Fruit fly (Drosophila melanogaster) whole organism, embryonic: Measurements from ENCODE around the gene ppk30.

Experiments
- Aef1 ChIP-seq: fragments of 200-800 bp; sonication (Bioruptor generic); IDR thresholded peaks from 3 replicates; pipeline ENCODE4 v1.3.6; 2022; ENCODE audit warnings: missing biosample characterization, missing genetic modification characterization
- CG10565 ChIP-seq: fragments of 200-800 bp; sonication (Bioruptor generic); optimal IDR thresholded peaks from 3 replicates; lab custom pipeline; 2016; ENCODE audit warnings: missing biosample characterization, mild to moderate bottlenecking, missing genetic modification characterization
- CG10959 ChIP-seq: fragments of 200-800 bp; sonication (Bioruptor generic); IDR thresholded peaks from 2 replicates; pipeline ENCODE4 v1.3.6; 2022; ENCODE audit warnings: missing biosample characterization, missing genetic modification characterization
- CG11504 ChIP-seq: fragments of 200-800 bp; sonication (Bioruptor generic); optimal IDR thresholded peaks from 3 replicates; lab custom pipeline; 2019; ENCODE audit warnings: missing biosample characterization, mild to moderate bottlenecking, missing genetic modification characterization, moderate library complexity
- CG12299 ChIP-seq: fragments of 200-800 bp; sonication (Bioruptor generic); optimal IDR thresholded peaks from 2 replicates; lab custom pipeline; 2018; ENCODE audit warnings: missing biosample characterization, mild to moderate bottlenecking, missing genetic modification characterization
- CG14014 ChIP-seq: fragments of 200-800 bp; sonication (Bioruptor generic); IDR thresholded peaks from 2 replicates; pipeline ENCODE4 v1.3.6; 2022; ENCODE audit warnings: missing biosample characterization, missing genetic modification characterization
- CG14441 ChIP-seq: fragments of 200-800 bp; sonication (Bioruptor generic); IDR thresholded peaks from 2 replicates; pipeline ENCODE4 v1.3.6; 2022; ENCODE audit warnings: missing biosample characterization, missing genetic modification characterization
- CG15601 ChIP-seq: fragments of 200-800 bp; sonication (Bioruptor generic); optimal IDR thresholded peaks from 3 replicates; lab custom pipeline; 2019; ENCODE audit warnings: missing biosample characterization, mild to moderate bottlenecking, missing genetic modification characterization, moderate library complexity
- CG16815 ChIP-seq: fragments of 200-800 bp; sonication (Bioruptor generic); optimal IDR thresholded peaks from 3 replicates; lab custom pipeline; 2017; ENCODE audit warnings: missing biosample characterization, mild to moderate bottlenecking, missing genetic modification characterization
- CG16863 ChIP-seq: fragments of 200-800 bp; sonication (Bioruptor generic); optimal IDR thresholded peaks from 3 replicates; lab custom pipeline; 2016; ENCODE audit warnings: missing biosample characterization, missing genetic modification characterization
- CG17829 ChIP-seq: fragments of 200-800 bp; optimal IDR thresholded peaks from 2 replicates; lab custom pipeline; 2019; ENCODE audit warnings: missing biosample characterization, mild to moderate bottlenecking, missing genetic modification characterization, moderate library complexity
- CG2199 ChIP-seq: fragments of 200-800 bp; sonication (Bioruptor generic); IDR thresholded peaks from 3 replicates; pipeline ENCODE4 v1.3.6; 2022; ENCODE audit warnings: missing biosample characterization, missing genetic modification characterization
- CG2678 ChIP-seq: fragments of 200-800 bp; sonication (Bioruptor generic); optimal IDR thresholded peaks from 3 replicates; lab custom pipeline; 2019; ENCODE audit warnings: missing biosample characterization, mild to moderate bottlenecking, missing genetic modification characterization, moderate library complexity
- CG33213 ChIP-seq: fragments of 200-800 bp; sonication (Bioruptor generic); optimal IDR thresholded peaks from 3 replicates; lab custom pipeline; 2016; ENCODE audit warnings: missing biosample characterization, missing genetic modification characterization
- CG4328 ChIP-seq: fragments of 200-800 bp; sonication (Bioruptor generic); optimal IDR thresholded peaks from 3 replicates; lab custom pipeline; 2017; ENCODE audit warnings: missing biosample characterization, missing genetic modification reagents, missing genetic modification characterization
- CG4820 ChIP-seq: fragments of 200-800 bp; sonication (Bioruptor generic); optimal IDR thresholded peaks from 3 replicates; lab custom pipeline; 2016; ENCODE audit warnings: missing biosample characterization, missing genetic modification characterization
- CG6654 ChIP-seq: fragments of 200-800 bp; sonication (Bioruptor generic); optimal IDR thresholded peaks from 2 replicates; lab custom pipeline; 2017; ENCODE audit warnings: missing biosample characterization, mild to moderate bottlenecking, missing genetic modification characterization
- CG6813 ChIP-seq: fragments of 200-800 bp; sonication (Bioruptor generic); optimal IDR thresholded peaks from 2 replicates; lab custom pipeline; 2017; ENCODE audit warnings: missing biosample characterization, missing genetic modification characterization, mild to moderate bottlenecking, moderate library complexity, missing genetic modification reagents
- CG8388 ChIP-seq: fragments of 200-800 bp; sonication (Bioruptor generic); optimal IDR thresholded peaks from 2 replicates; lab custom pipeline; 2019; ENCODE audit warnings: missing biosample characterization, mild to moderate bottlenecking, missing genetic modification characterization, moderate library complexity
- CG9727 ChIP-seq: fragments of 200-800 bp; sonication (Bioruptor generic); optimal IDR thresholded peaks from 3 replicates; lab custom pipeline; 2017; ENCODE audit warnings: missing biosample characterization, mild to moderate bottlenecking, missing genetic modification characterization
- D ChIP-seq, 2 experiments: fragments of 200-800 bp in 1 of 2; fragments of >200 bp in 1 of 2; sonication (Bioruptor generic) in 1 of 2; optimal IDR thresholded peaks; 2 replicates in 1 of 2; 3 replicates in 1 of 2; lab custom pipeline; 2017; ENCODE audit warnings: mild to moderate bottlenecking in 1 of 2, missing biosample characterization in 1 of 2, missing genetic modification characterization in 1 of 2, missing genetic modification reagents in 1 of 2
- Drgx ChIP-seq: fragments of 200-800 bp; sonication (Bioruptor generic); IDR thresholded peaks from 2 replicates; pipeline ENCODE4 v1.3.6; 2022; ENCODE audit warnings: missing biosample characterization, missing genetic modification characterization
- E2f1 ChIP-seq: fragments of 200-800 bp; sonication (Bioruptor generic); IDR thresholded peaks from 2 replicates; pipeline ENCODE4 v1.3.6; 2022; ENCODE audit warnings: missing biosample characterization, missing genetic modification characterization
- Eip74EF ChIP-seq, 2 experiments: fragments of 200-800 bp in 1 of 2; fragments of >200 bp in 1 of 2; sonication (Bioruptor generic) in 1 of 2; optimal IDR thresholded peaks; 2 replicates each; lab custom pipeline; 2017 to 2019; ENCODE audit warnings: missing biosample characterization in 2 of 2, missing genetic modification characterization in 2 of 2, mild to moderate bottlenecking in 1 of 2, moderate library complexity in 1 of 2
- Hr39 ChIP-seq: fragments of >200 bp; optimal IDR thresholded peaks from 2 replicates; lab custom pipeline; 2017
- Mes4 ChIP-seq: fragments of 200-800 bp; sonication (Bioruptor generic); optimal IDR thresholded peaks from 2 replicates; lab custom pipeline; 2016; ENCODE audit warnings: missing biosample characterization, missing genetic modification characterization
- NK7.1 ChIP-seq: fragments of 200-800 bp; sonication (Bioruptor generic); optimal IDR thresholded peaks from 3 replicates; lab custom pipeline; 2016; ENCODE audit warnings: missing biosample characterization, missing genetic modification characterization
- Scr ChIP-seq: fragments of 200-800 bp; sonication (Bioruptor generic); IDR thresholded peaks from 2 replicates; pipeline ENCODE4 v1.3.6; 2022; ENCODE audit warnings: missing biosample characterization, missing genetic modification characterization; ENCODE audit not compliant: partially characterized antibody
- Xbp1 ChIP-seq: fragments of 200-800 bp; sonication (Bioruptor generic); optimal IDR thresholded peaks from 3 replicates; lab custom pipeline; 2016; ENCODE audit warnings: missing biosample characterization, mild to moderate bottlenecking, missing genetic modification characterization
- ato ChIP-seq: fragments of 200-800 bp; sonication (Bioruptor generic); IDR thresholded peaks from 2 replicates; pipeline ENCODE4 v1.3.6; 2022; ENCODE audit warnings: missing biosample characterization, missing genetic modification characterization; ENCODE audit not compliant: partially characterized antibody
- chif ChIP-seq, 2 experiments: fragments of 200-800 bp; sonication (Bioruptor generic); optimal IDR thresholded peaks; 3 replicates each; lab custom pipeline; 2016; ENCODE audit warnings: missing biosample characterization in 2 of 2, missing genetic modification characterization in 2 of 2
- corto ChIP-seq: fragments of 200-800 bp; sonication (Bioruptor generic); optimal IDR thresholded peaks from 2 replicates; lab custom pipeline; 2016; ENCODE audit warnings: missing biosample characterization, mild to moderate bottlenecking, missing genetic modification characterization, moderate library complexity
- dm ChIP-seq: fragments of 200-800 bp; sonication (Bioruptor generic); optimal IDR thresholded peaks from 3 replicates; lab custom pipeline; 2016; ENCODE audit warnings: missing biosample characterization, missing genetic modification characterization
- ems ChIP-seq: fragments of 200-800 bp; sonication (Bioruptor generic); optimal IDR thresholded peaks from 3 replicates; lab custom pipeline; 2016; ENCODE audit warnings: missing biosample characterization, missing genetic modification characterization
- gcm ChIP-seq: fragments of 200-800 bp; sonication (Bioruptor generic); optimal IDR thresholded peaks from 2 replicates; lab custom pipeline; 2019; ENCODE audit warnings: missing biosample characterization, mild to moderate bottlenecking, missing genetic modification characterization, moderate library complexity
- grau ChIP-seq: fragments of 200-800 bp; optimal IDR thresholded peaks from 3 replicates; lab custom pipeline; 2019; ENCODE audit warnings: missing biosample characterization, mild to moderate bottlenecking, missing genetic modification characterization, moderate library complexity
- jumu ChIP-seq: fragments of 200-800 bp; sonication (Bioruptor generic); optimal IDR thresholded peaks from 3 replicates; lab custom pipeline; 2016; ENCODE audit warnings: missing biosample characterization, missing genetic modification characterization
- klu ChIP-seq: fragments of 200-800 bp; sonication (Bioruptor generic); IDR thresholded peaks from 2 replicates; pipeline ENCODE4 v1.3.6; 2022; ENCODE audit warnings: missing biosample characterization, missing genetic modification characterization
- psq ChIP-seq: fragments of 200-800 bp; sonication (Bioruptor generic); optimal IDR thresholded peaks from 2 replicates; lab custom pipeline; 2017; ENCODE audit warnings: missing biosample characterization, missing genetic modification characterization
- scrt ChIP-seq: fragments of 200-800 bp; sonication (Bioruptor generic); optimal IDR thresholded peaks from 2 replicates; lab custom pipeline; 2018; ENCODE audit warnings: missing biosample characterization, mild to moderate bottlenecking, missing genetic modification characterization, moderate library complexity
- sens-2 ChIP-seq: fragments of 200-800 bp; sonication (Bioruptor generic); IDR thresholded peaks from 2 replicates; pipeline ENCODE4 v1.3.6; 2022; ENCODE audit warnings: missing biosample characterization, missing genetic modification characterization
- sqz ChIP-seq: fragments of 200-800 bp; sonication (Bioruptor generic); optimal IDR thresholded peaks from 3 replicates; lab custom pipeline; 2018; ENCODE audit warnings: missing biosample characterization, mild to moderate bottlenecking, missing genetic modification characterization
- tap ChIP-seq: fragments of 200-800 bp; optimal IDR thresholded peaks from 3 replicates; lab custom pipeline; 2019; ENCODE audit warnings: missing biosample characterization, mild to moderate bottlenecking, missing genetic modification characterization, moderate library complexity
- tio ChIP-seq: fragments of 200-800 bp; sonication (Bioruptor generic); optimal IDR thresholded peaks from 2 replicates; lab custom pipeline; 2017; ENCODE audit warnings: missing biosample characterization, missing genetic modification characterization, inconsistent platforms
- tll ChIP-seq, 2 experiments: fragments of 200-800 bp in 1 of 2; fragments of >200 bp in 1 of 2; sonication (Bioruptor generic) in 1 of 2; optimal IDR thresholded peaks; 2 replicates each; lab custom pipeline; 2017 to 2019; ENCODE audit warnings: missing biosample characterization in 2 of 2, missing genetic modification characterization in 2 of 2, mild to moderate bottlenecking in 1 of 2, moderate library complexity in 1 of 2
- trh ChIP-seq: fragments of 200-800 bp; sonication (Bioruptor generic); optimal IDR thresholded peaks from 2 replicates; lab custom pipeline; 2016; ENCODE audit warnings: missing biosample characterization, missing genetic modification characterization
- usp ChIP-seq: fragments of >200 bp; optimal IDR thresholded peaks from 2 replicates; lab custom pipeline; 2017; ENCODE audit warnings: missing biosample characterization, missing genetic modification characterization
- z ChIP-seq: fragments of 200-800 bp; sonication (Bioruptor generic); IDR thresholded peaks from 3 replicates; pipeline ENCODE4 v1.3.6; 2022; ENCODE audit warnings: missing biosample characterization, missing genetic modification characterization
- zen2 ChIP-seq: fragments of 200-800 bp; sonication (Bioruptor generic); IDR thresholded peaks from 3 replicates; pipeline ENCODE4 v1.3.6; 2022; ENCODE audit warnings: missing biosample characterization, missing genetic modification characterization; ENCODE audit not compliant: partially characterized antibody
- zfh2 ChIP-seq: fragments of 200-800 bp; sonication (Bioruptor generic); optimal IDR thresholded peaks from 2 replicates; lab custom pipeline; 2016; ENCODE audit warnings: missing biosample characterization, missing genetic modification characterization

ppk30 gene

DNA sequence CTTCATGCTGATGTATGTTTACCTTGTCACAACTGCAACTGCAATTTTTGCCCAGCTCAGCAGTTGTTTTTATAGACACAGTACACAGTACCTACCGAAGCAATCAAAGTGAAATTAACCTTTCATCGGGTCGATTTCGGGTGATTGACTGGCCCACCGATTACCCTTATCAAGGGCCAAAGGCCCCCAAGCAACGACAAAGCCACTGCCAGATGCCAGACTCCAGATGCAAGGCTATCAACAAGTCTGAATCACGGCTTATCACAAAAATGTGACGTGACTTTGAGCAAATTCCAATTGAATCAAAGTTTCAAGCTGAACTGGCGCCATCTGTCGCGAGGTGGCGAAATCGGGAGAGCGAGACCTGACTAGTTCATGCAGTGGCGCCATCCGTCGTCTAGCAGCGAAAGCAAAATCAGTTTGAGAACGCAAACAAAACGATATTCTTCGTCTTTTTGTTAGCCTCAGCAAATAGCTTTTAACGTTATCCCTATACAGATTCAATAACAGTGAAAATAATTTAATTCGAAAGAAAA lies 47.9 kb downstream of the ppk30 start, which contains the start of gene Obp99b (continued):
- TF ChIP-seq Drgx (GFP tag; lab: Robert Waterston, UW) (peak; percentile 76), usp (GFP tag; lab: Kevin White, UChicago) (no peak), Scr (GFP tag; lab: Robert Waterston, UW) (no peak), trh (GFP tag; lab: Kevin White, UChicago) (peak; percentile 60), ems (GFP tag; lab: Kevin White, UChicago) (peak; percentile 64), CG15601 (tag; lab: Kevin White, UChicago) (peak; percentile 62), CG12299 (tag; lab: Kevin White, UChicago) (peak; percentile 34), D (optimal IDR thresholded peaks at IDR 0.05; lab: Kevin White, UChicago) (no peak), D (GFP tag; optimal IDR thresholded peaks at IDR 0.05; lab: Kevin White, UChicago) (peak; percentile 77), Hr39 (lab: Kevin White, UChicago) (no peak), Eip74EF (GFP tag; optimal IDR thresholded peaks at IDR 0.05; lab: Kevin White, UChicago) (no peak), tll (GFP tag; optimal IDR thresholded peaks at IDR 0.05; lab: Kevin White, UChicago) (no peak), dm (GFP tag; lab: Kevin White, UChicago) (peak; percentile 70), jumu (GFP tag; lab: Kevin White, UChicago) (peak; percentile 52), Xbp1 (GFP tag; lab: Kevin White, UChicago) (peak; percentile 88), chif (GFP tag; optimal IDR thresholded peaks at IDR 0.05; lab: Kevin White, UChicago) (peak; percentile 56 to 84), scrt (GFP tag; lab: Kevin White, UChicago) (peak; percentile 42), psq (GFP tag; lab: Kevin White, UChicago) (no peak), corto (no peak), CG33213 (GFP tag; lab: Kevin White, UChicago) (peak; percentile 86), CG9727 (GFP tag; lab: Kevin White, UChicago) (peak; percentile 73), NK7.1 (GFP tag; lab: Kevin White, UChicago) (peak; percentile 70), CG10959 (GFP tag; lab: Robert Waterston, UW) (peak; percentile 88), tio (GFP tag; lab: Kevin White, UChicago) (peak; percentile 35), CG4820 (GFP tag; lab: Kevin White, UChicago) (peak; percentile 76), CG10565 (GFP tag; lab: Kevin White, UChicago) (peak; percentile 5), Aef1 (GFP tag; lab: Robert Waterston, UW) (peak; percentile 58; the same call in 1 of the 3 replicates), zen2 (no peak), CG14441 (GFP tag; lab: Robert Waterston, UW) (peak; percentile 69), zfh2 (GFP tag; lab: Kevin White, UChicago) (no peak), CG8388 (peak; percentile 53), Mes4 (GFP tag; lab: Kevin White, UChicago) (peak; percentile 88), CG17829 (tag; lab: Kevin White, UChicago) (peak; percentile 77), grau (peak; percentile 55), E2f1 (GFP tag; lab: Robert Waterston, UW) (peak; percentile 71), gcm (GFP tag; lab: Kevin White, UChicago) (peak; percentile 58), CG6654 (GFP tag; lab: Kevin White, UChicago) (peak; percentile 73), z (no peak), CG16815 (GFP tag; lab: Kevin White, UChicago) (peak; percentile 58), klu (GFP tag; lab: Robert Waterston, UW) (no peak), tap (tag; lab: Kevin White, UChicago) (peak; percentile 46), ato (GFP tag; lab: Robert Waterston, UW) (no peak), CG16863 (GFP tag; lab: Kevin White, UChicago) (peak; percentile 85), CG6813 (peak; percentile 82), CG14014 (GFP tag; lab: Robert Waterston, UW) (peak; percentile 66; the same call in 1 of the 2 replicates), CG11504 (peak; percentile 58), CG4328 (GFP tag; lab: Kevin White, UChicago) (peak; percentile 52), sqz (GFP tag; lab: Kevin White, UChicago) (peak; percentile 85), CG2199 (GFP tag; lab: Robert Waterston, UW) (peak; percentile 95), CG2678 (tag; lab: Kevin White, UChicago) (peak; percentile 55), sens-2 (GFP tag; lab: Robert Waterston, UW) (peak; percentile 90)
